Worm (Caenorhabditis elegans) whole organism, L3 larva: ENCODE data around the gene W01B6.6.

Experiments used
- R02D3.7 ChIP-seq: fragments of 150-350 bp; optimal IDR thresholded peaks from 2 replicates; lab custom pipeline; 2014; ENCODE audit warnings: missing biosample characterization, missing genetic modification characterization
- aly-2 ChIP-seq: fragments of 150-350 bp; optimal IDR thresholded peaks from 2 replicates; lab custom pipeline; 2014; ENCODE audit warnings: missing biosample characterization, missing genetic modification characterization
- ama-1 ChIP-seq: fragments of 150-350 bp; optimal IDR thresholded peaks from 2 replicates; lab custom pipeline; 2018
- ceh-16 ChIP-seq: sonication (generic microtip); optimal IDR thresholded peaks from 2 replicates; lab custom pipeline; 2017; ENCODE audit warnings: missing biosample characterization, missing genetic modification characterization
- ceh-28 ChIP-seq: fragments of 150-350 bp; optimal IDR thresholded peaks from 2 replicates; lab custom pipeline; 2014; ENCODE audit warnings: missing biosample characterization, missing genetic modification reagents, missing genetic modification characterization
- ceh-82 ChIP-seq: fragments of 150-350 bp; optimal IDR thresholded peaks from 2 replicates; lab custom pipeline; 2014; ENCODE audit warnings: missing biosample characterization, missing genetic modification characterization
- daf-12 ChIP-seq: fragments of 150-350 bp; optimal IDR thresholded peaks from 2 replicates; lab custom pipeline; 2014; ENCODE audit warnings: missing biosample characterization, missing genetic modification reagents, missing genetic modification characterization
- egl-27 ChIP-seq: sonication (generic microtip); optimal IDR thresholded peaks from 4 replicates; lab custom pipeline; 2017; ENCODE audit warnings: missing biosample characterization, missing genetic modification reagents, missing genetic modification characterization
- egl-5 ChIP-seq: fragments of 150-350 bp; optimal IDR thresholded peaks from 2 replicates; lab custom pipeline; 2017; ENCODE audit warnings: missing biosample characterization, missing genetic modification reagents, missing genetic modification characterization, inconsistent platforms
- elt-1 ChIP-seq: fragments of 150-350 bp; optimal IDR thresholded peaks from 2 replicates; lab custom pipeline; 2014; ENCODE audit warnings: missing biosample characterization, missing genetic modification characterization
- elt-2 ChIP-seq: sonication (generic microtip); optimal IDR thresholded peaks from 2 replicates; lab custom pipeline; 2016; ENCODE audit warnings: missing genetic modification reagents, mild to moderate bottlenecking, missing genetic modification characterization, missing compliant biosample characterization
- eor-1 ChIP-seq, 2 experiments: fragments of 150-350 bp; optimal IDR thresholded peaks; 2 replicates each; lab custom pipeline; 2014 to 2018; ENCODE audit warnings: missing biosample characterization in 2 of 2, missing genetic modification characterization in 2 of 2
- fkh-10 ChIP-seq: sonication (generic microtip); optimal IDR thresholded peaks from 2 replicates; lab custom pipeline; 2017; ENCODE audit warnings: missing biosample characterization, missing genetic modification reagents, missing genetic modification characterization
- fkh-2 ChIP-seq: fragments of 150-350 bp; optimal IDR thresholded peaks from 2 replicates; lab custom pipeline; 2014; ENCODE audit warnings: missing biosample characterization, missing genetic modification reagents, missing genetic modification characterization
- fos-1 ChIP-seq: fragments of 150-350 bp; optimal IDR thresholded peaks from 2 replicates; lab custom pipeline; 2014; ENCODE audit warnings: missing biosample characterization, missing genetic modification characterization
- hmg-11 ChIP-seq: sonication (generic microtip); optimal IDR thresholded peaks from 2 replicates; lab custom pipeline; 2016; ENCODE audit warnings: missing genetic modification characterization, missing compliant biosample characterization
- lin-15B ChIP-seq: fragments of 150-350 bp; optimal IDR thresholded peaks from 2 replicates; lab custom pipeline; 2014; ENCODE audit warnings: missing biosample characterization, missing genetic modification characterization
- lin-39 ChIP-seq: fragments of 150-350 bp; optimal IDR thresholded peaks from 2 replicates; lab custom pipeline; 2018; ENCODE audit warnings: missing biosample characterization, missing genetic modification reagents, missing genetic modification characterization
- lsy-12 ChIP-seq: sonication (generic microtip); optimal IDR thresholded peaks from 2 replicates; lab custom pipeline; 2016; ENCODE audit warnings: mild to moderate bottlenecking, missing genetic modification characterization, missing compliant biosample characterization
- mdl-1 ChIP-seq: fragments of 150-350 bp; optimal IDR thresholded peaks from 2 replicates; lab custom pipeline; 2014; ENCODE audit warnings: missing biosample characterization, missing genetic modification characterization
- mml-1 ChIP-seq: fragments of 150-350 bp; sonication (generic microtip); optimal IDR thresholded peaks from 3 replicates; lab custom pipeline; 2014; ENCODE audit warnings: missing biosample characterization, missing genetic modification characterization
- nfya-1 ChIP-seq: sonication (generic microtip); optimal IDR thresholded peaks from 2 replicates; lab custom pipeline; 2017; ENCODE audit warnings: missing genetic modification characterization, mild to moderate bottlenecking, missing compliant biosample characterization, antibody characterized with exemption, moderate library complexity; ENCODE audit not compliant: insufficient read depth
- nhr-11 ChIP-seq: fragments of 150-350 bp; optimal IDR thresholded peaks from 2 replicates; lab custom pipeline; 2014; ENCODE audit warnings: missing biosample characterization, missing genetic modification characterization
- nhr-237 ChIP-seq: fragments of 150-350 bp; optimal IDR thresholded peaks from 2 replicates; lab custom pipeline; 2014; ENCODE audit warnings: missing biosample characterization, missing genetic modification characterization
- nhr-43 ChIP-seq: sonication (generic microtip); optimal IDR thresholded peaks from 2 replicates; lab custom pipeline; 2016; ENCODE audit warnings: mild to moderate bottlenecking, missing genetic modification characterization, missing compliant biosample characterization; ENCODE audit not compliant: poor library complexity, severe bottlenecking
- nhr-67 ChIP-seq: fragments of 150-350 bp; optimal IDR thresholded peaks from 2 replicates; lab custom pipeline; 2014; ENCODE audit warnings: missing biosample characterization, missing genetic modification characterization
- pha-4 ChIP-seq: fragments of 150-350 bp; optimal IDR thresholded peaks from 2 replicates; lab custom pipeline; 2014; ENCODE audit warnings: missing biosample characterization, missing genetic modification reagents, missing genetic modification characterization
- pqm-1 ChIP-seq: fragments of 150-350 bp; optimal IDR thresholded peaks from 2 replicates; lab custom pipeline; 2017; ENCODE audit warnings: missing biosample characterization, missing genetic modification characterization, inconsistent platforms
- sea-2 ChIP-seq: fragments of 150-350 bp; sonication (generic microtip); optimal IDR thresholded peaks from 4 replicates; lab custom pipeline; 2014; ENCODE audit warnings: missing biosample characterization, missing genetic modification reagents, missing genetic modification characterization
- skn-1 ChIP-seq: fragments of 150-350 bp; optimal IDR thresholded peaks from 2 replicates; lab custom pipeline; 2014; ENCODE audit warnings: missing biosample characterization, missing genetic modification characterization
- snpc-4 ChIP-seq: fragments of 150-350 bp; optimal IDR thresholded peaks from 2 replicates; lab custom pipeline; 2014; ENCODE audit warnings: missing biosample characterization, missing genetic modification characterization
- tbx-2 ChIP-seq: sonication (generic microtip); optimal IDR thresholded peaks from 2 replicates; lab custom pipeline; 2016; ENCODE audit warnings: mild to moderate bottlenecking, missing genetic modification characterization, missing compliant biosample characterization
- unc-39 ChIP-seq: sonication (generic microtip); optimal IDR thresholded peaks from 4 replicates; lab custom pipeline; 2017; ENCODE audit warnings: missing biosample characterization, missing genetic modification characterization
- zag-1 ChIP-seq: fragments of 150-350 bp; optimal IDR thresholded peaks from 2 replicates; lab custom pipeline; 2014; ENCODE audit warnings: missing biosample characterization, missing genetic modification characterization
- ztf-11 ChIP-seq: fragments of 150-350 bp; optimal IDR thresholded peaks from 2 replicates; lab custom pipeline; 2014; ENCODE audit warnings: missing biosample characterization, missing genetic modification characterization
- ztf-4 ChIP-seq: fragments of 150-350 bp; optimal IDR thresholded peaks from 2 replicates; lab custom pipeline; 2014; ENCODE audit warnings: missing biosample characterization, missing genetic modification characterization

W01B6.6 gene

DNA sequence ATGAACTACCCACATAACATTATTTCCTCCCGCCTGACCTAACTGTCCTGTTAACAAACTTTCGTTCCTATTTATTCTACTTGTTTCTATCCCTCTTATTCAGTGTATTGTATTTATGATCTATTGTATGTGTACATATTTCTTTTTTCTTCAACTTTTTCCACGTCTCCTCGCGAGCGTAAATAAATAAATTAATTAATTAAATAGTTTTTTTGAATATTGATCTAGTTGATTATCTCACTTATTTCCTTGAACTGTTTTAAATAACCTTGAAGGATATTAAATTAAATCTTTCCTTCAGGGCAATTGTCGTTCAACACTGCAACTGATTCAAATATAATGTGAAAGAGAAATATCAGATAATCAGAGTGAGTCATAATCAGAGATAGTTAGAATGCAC lies 38.0 kb upstream of the W01B6.6 start, which contains the start of gene frk-1:
Gene frk-1, plus strand, starts transcription at position 301 of the 400 bp plus-strand sequence.
- no peak for TF ChIP-seq ceh-28 (tag; lab: Kevin White, UChicago)
- no peak for TF ChIP-seq fos-1
- TF ChIP-seq elt-2 (tag; lab: Kevin White, UChicago) = no peak
- TF ChIP-seq lsy-12 = no peak
- no peak for TF ChIP-seq zag-1
- no peak for TF ChIP-seq nhr-11 (tag; lab: Kevin White, UChicago)
- no peak for TF ChIP-seq ztf-4
- TF ChIP-seq hmg-11 = no peak
- no peak for TF ChIP-seq tbx-2 (tag; lab: Kevin White, UChicago)
- no peak for TF ChIP-seq elt-1 (tag; lab: Kevin White, UChicago)
- TF ChIP-seq nhr-43 (tag; lab: Kevin White, UChicago) = no peak

DNA sequence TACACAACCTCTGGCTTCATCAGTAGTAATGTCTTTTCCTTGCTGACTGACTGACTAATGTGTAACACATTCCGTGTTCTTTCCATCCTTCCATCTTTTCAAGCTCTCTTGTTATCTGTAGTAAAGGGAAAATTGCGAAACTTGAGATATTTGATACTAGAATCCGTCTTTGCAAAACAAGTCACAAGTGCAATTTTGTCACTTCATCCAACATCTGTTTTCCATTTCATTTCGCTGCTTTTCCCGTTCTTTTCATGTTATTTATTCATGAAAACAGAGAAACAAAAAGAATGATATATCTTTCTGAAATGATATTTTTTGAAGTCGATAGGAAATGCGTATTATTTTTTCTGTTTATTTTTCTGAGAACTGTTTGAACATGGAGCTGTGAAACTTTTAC lies 34.9 kb upstream of the W01B6.6 start:
- TF ChIP-seq ceh-16 (no peak), lin-39 (peak; percentile 1)
- TF ChIP-seq, all 47 proteins: peak for 1

DNA sequence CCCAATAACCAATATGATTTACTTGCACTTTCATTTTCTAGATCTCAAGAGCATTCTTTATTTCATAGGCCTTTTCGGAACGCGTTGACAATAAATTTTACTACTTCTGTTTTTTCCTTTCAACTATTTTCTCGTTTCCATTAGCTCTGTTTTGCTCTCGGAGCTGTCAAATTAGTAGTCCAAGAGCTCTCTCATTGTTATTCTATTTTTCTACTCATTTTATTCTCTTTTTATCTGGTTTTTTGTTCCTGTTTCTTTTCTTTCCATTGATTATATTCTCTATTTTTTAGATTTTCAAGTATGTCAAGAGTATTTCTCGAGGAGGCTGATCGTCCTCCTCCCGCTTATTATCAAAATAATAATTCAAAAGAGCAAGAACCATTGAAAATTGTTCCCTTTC lies 33.8 kb upstream of the W01B6.6 start, which contains the start of gene T04B2.3:
Gene T04B2.3, plus strand, starts transcription at position 301 of the 400 bp plus-strand sequence.
- TF ChIP-seq R02D3.7 (tag; lab: Kevin White, UChicago) (no peak), nhr-11 (tag; lab: Kevin White, UChicago) (no peak), nhr-43 (tag; lab: Kevin White, UChicago) (no peak), mml-1 (tag; lab: Kevin White, UChicago) (no peak), unc-39 (tag; lab: Kevin White, UChicago) (no peak), mdl-1 (tag; lab: Kevin White, UChicago) (no peak), skn-1 (no peak), zag-1 (no peak), nfya-1 (no peak), pha-4 (tag; lab: Kevin White, UChicago) (no peak), egl-27 (tag; lab: Kevin White, UChicago) (no peak), fkh-10 (GFP tag; lab: Kevin White, UChicago) (no peak), ceh-82 (tag; lab: Kevin White, UChicago) (no peak), ceh-28 (tag; lab: Kevin White, UChicago) (no peak), fos-1 (no peak), lsy-12 (no peak)

DNA sequence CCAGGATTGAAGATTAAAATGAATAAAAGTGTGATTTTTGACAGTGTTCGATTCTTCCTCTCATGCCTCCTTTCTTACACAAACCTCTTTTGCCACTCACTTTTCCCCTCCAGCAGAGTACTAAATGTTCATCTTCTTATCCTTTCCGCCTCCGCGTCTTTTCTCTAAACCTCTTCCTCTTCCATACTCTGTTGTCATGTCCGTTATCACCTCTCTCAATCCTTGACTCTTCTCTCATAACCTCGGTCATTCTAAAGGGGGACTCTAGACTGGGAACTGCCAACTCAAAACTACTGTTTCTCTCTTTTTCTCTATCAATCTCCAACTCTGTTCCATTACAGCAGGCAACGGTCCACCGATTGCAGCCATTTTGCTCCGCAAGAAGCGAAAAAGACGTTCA lies 32.6 kb upstream of the W01B6.6 start:
- TF ChIP-seq mdl-1 (tag; lab: Kevin White, UChicago) = no peak

DNA sequence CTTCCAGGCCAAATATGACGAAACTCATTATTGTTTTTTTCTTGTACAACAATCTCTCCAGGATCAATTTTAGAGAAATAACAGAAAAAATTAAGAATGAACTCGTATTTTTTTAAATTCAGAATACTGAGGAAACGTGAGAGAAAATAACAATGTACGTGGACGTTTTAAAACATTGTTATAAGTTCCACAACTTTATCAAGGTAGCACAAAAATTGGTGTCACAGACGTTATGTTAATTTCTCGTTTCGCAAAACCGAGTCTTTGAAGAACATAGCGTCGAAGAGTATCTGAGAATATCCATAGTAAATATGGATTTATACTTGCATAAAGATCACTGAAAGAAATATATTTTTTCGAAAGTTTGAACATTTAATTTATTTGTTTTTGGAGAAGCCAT lies 29.8 kb upstream of the W01B6.6 start, which contains the start of gene T04B2.8:
Gene T04B2.8, minus strand, starts transcription at position 101 of the 400 bp plus-strand sequence.
- TF ChIP-seq nhr-43 (tag; lab: Kevin White, UChicago) = no peak
- TF ChIP-seq elt-1 (tag; lab: Kevin White, UChicago) = no peak
- no peak for TF ChIP-seq lin-15B (tag; lab: Kevin White, UChicago)
- TF ChIP-seq daf-12 (tag; lab: Kevin White, UChicago) = no peak
- no peak for TF ChIP-seq eor-1 (tag; optimal IDR thresholded peaks at IDR 0.05; lab: Kevin White, UChicago)
- no peak for TF ChIP-seq egl-5 (tag; lab: Kevin White, UChicago)
- TF ChIP-seq aly-2 (tag; lab: Kevin White, UChicago) = no peak
- TF ChIP-seq ama-1 (lab: Kevin White, UChicago) = no peak
- TF ChIP-seq nhr-237 (tag; lab: Kevin White, UChicago) = no peak
- no peak for TF ChIP-seq sea-2
- no peak for TF ChIP-seq tbx-2 (tag; lab: Kevin White, UChicago)
- TF ChIP-seq nhr-11 (tag; lab: Kevin White, UChicago) = no peak
- TF ChIP-seq egl-27 (tag; lab: Kevin White, UChicago) = no peak
- TF ChIP-seq pqm-1 (tag; lab: Kevin White, UChicago) = no peak
- no peak for TF ChIP-seq pha-4 (tag; lab: Kevin White, UChicago)

DNA sequence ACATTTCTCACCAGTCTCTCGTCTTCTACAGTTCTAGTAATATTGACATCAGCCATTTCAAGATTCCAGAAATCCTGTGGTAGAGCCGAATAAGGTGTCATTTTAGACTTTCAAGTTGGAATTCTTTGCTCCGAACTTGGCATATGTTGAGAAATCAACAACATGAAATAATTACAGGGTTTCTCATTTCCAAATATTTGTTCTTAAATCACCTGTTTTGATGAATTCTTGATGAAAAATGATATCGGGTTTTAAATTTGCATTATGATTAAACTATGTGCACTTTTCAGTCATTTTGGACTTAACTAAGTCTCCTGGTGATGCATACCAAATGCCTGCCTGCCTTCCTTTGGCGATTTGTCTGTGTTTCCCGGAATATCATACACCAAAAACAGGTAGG lies 27.4 kb upstream of the W01B6.6 start, which contains the start of gene srv-12:
Gene srv-12, minus strand, starts transcription at position 101 of the 400 bp plus-strand sequence.
- TF ChIP-seq ztf-11 (tag; lab: Kevin White, UChicago) (no peak), eor-1 (tag; optimal IDR thresholded peaks at IDR 0.05; lab: Kevin White, UChicago) (no peak), fkh-2 (no peak), snpc-4 (tag; lab: Kevin White, UChicago) (no peak), lin-15B (tag; lab: Kevin White, UChicago) (no peak), sea-2 (no peak), nhr-67 (tag; lab: Kevin White, UChicago) (no peak), aly-2 (tag; lab: Kevin White, UChicago) (no peak), zag-1 (no peak), skn-1 (no peak), pha-4 (tag; lab: Kevin White, UChicago) (no peak)
